Fruit fly (Drosophila melanogaster) whole organism, embryonic: ENCODE results near the gene bys.
A peak's percentile ranks its signal among the peaks of the same experiment; 100 is the strongest.

ENCODE experiments used
- BtbVII ChIP-seq: fragments of 200-800 bp; sonication (Bioruptor generic); optimal IDR thresholded peaks from 3 replicates; lab custom pipeline; 2017; ENCODE audit warnings: missing biosample characterization, mild to moderate bottlenecking, missing genetic modification characterization
- CG10654 ChIP-seq: fragments of 200-800 bp; sonication (Bioruptor generic); optimal IDR thresholded peaks from 2 replicates; lab custom pipeline; 2016; ENCODE audit warnings: missing biosample characterization, missing genetic modification characterization
- CG11093 ChIP-seq: fragments of 200-800 bp; sonication (Bioruptor generic); IDR thresholded peaks from 3 replicates; pipeline ENCODE4 v1.3.6; 2022; ENCODE audit warnings: missing biosample characterization, missing genetic modification characterization
- CG11398 ChIP-seq: fragments of 200-800 bp; sonication (Bioruptor generic); optimal IDR thresholded peaks from 2 replicates; lab custom pipeline; 2016; ENCODE audit warnings: missing biosample characterization, missing genetic modification characterization
- CG12104 ChIP-seq: fragments of 200-800 bp; sonication (Bioruptor generic); optimal IDR thresholded peaks from 3 replicates; lab custom pipeline; 2016; ENCODE audit warnings: missing biosample characterization, missing genetic modification characterization
- CG13123 ChIP-seq: fragments of 200-800 bp; sonication (Bioruptor generic); optimal IDR thresholded peaks from 2 replicates; lab custom pipeline; 2016; ENCODE audit warnings: missing biosample characterization, missing genetic modification characterization
- CG13624 ChIP-seq: fragments of 200-800 bp; sonication (Bioruptor generic); optimal IDR thresholded peaks from 2 replicates; lab custom pipeline; 2016; ENCODE audit warnings: missing biosample characterization, missing genetic modification characterization
- CG15479 ChIP-seq: fragments of 200-800 bp; sonication (Bioruptor generic); optimal IDR thresholded peaks from 3 replicates; lab custom pipeline; 2019; ENCODE audit warnings: missing biosample characterization, mild to moderate bottlenecking, missing genetic modification characterization, moderate library complexity
- CG17802 ChIP-seq: fragments of 200-800 bp; sonication (Bioruptor generic); optimal IDR thresholded peaks from 2 replicates; lab custom pipeline; 2018; ENCODE audit warnings: missing biosample characterization, mild to moderate bottlenecking, missing genetic modification characterization, moderate library complexity
- CG18011 ChIP-seq: fragments of 200-800 bp; sonication (Bioruptor generic); optimal IDR thresholded peaks from 2 replicates; lab custom pipeline; 2017; ENCODE audit warnings: missing biosample characterization, missing genetic modification characterization, mild to moderate bottlenecking, moderate library complexity, missing genotype
- CG2678 ChIP-seq: fragments of 200-800 bp; sonication (Bioruptor generic); optimal IDR thresholded peaks from 3 replicates; lab custom pipeline; 2019; ENCODE audit warnings: missing biosample characterization, mild to moderate bottlenecking, missing genetic modification characterization, moderate library complexity
- CG2889 ChIP-seq: fragments of 200-800 bp; sonication (Bioruptor generic); IDR thresholded peaks from 3 replicates; pipeline ENCODE4 v1.3.6; 2022; ENCODE audit warnings: missing biosample characterization, missing genetic modification characterization
- CG3065 ChIP-seq: fragments of 200-800 bp; sonication (Bioruptor generic); optimal IDR thresholded peaks from 2 replicates; lab custom pipeline; 2016; ENCODE audit warnings: missing biosample characterization, missing genetic modification characterization
- CG3163 ChIP-seq: fragments of 200-800 bp; sonication (Bioruptor generic); optimal IDR thresholded peaks from 3 replicates; lab custom pipeline; 2016; ENCODE audit warnings: missing biosample characterization, missing genetic modification characterization
- CG32772 ChIP-seq: fragments of 200-800 bp; sonication (Bioruptor generic); IDR thresholded peaks from 2 replicates; pipeline ENCODE4 v1.3.6; 2022; ENCODE audit warnings: missing biosample characterization, missing genetic modification characterization
- CG3281 ChIP-seq: fragments of 200-800 bp; sonication (Bioruptor generic); optimal IDR thresholded peaks from 3 replicates; lab custom pipeline; 2017; ENCODE audit warnings: missing biosample characterization, mild to moderate bottlenecking, missing genetic modification characterization
- CG33213 ChIP-seq: fragments of 200-800 bp; sonication (Bioruptor generic); optimal IDR thresholded peaks from 3 replicates; lab custom pipeline; 2016; ENCODE audit warnings: missing biosample characterization, missing genetic modification characterization
- CG34422 ChIP-seq: fragments of 200-800 bp; sonication (Bioruptor generic); IDR thresholded peaks from 3 replicates; pipeline ENCODE4 v1.3.6; 2022; ENCODE audit warnings: missing biosample characterization, missing genetic modification characterization
- CG5180 ChIP-seq: fragments of 200-800 bp; sonication (Bioruptor generic); optimal IDR thresholded peaks from 3 replicates; lab custom pipeline; 2017; ENCODE audit warnings: missing biosample characterization, missing genetic modification characterization, mild to moderate bottlenecking, moderate library complexity, missing genetic modification reagents
- CG6765 ChIP-seq: fragments of 200-800 bp; sonication (Bioruptor generic); optimal IDR thresholded peaks from 3 replicates; lab custom pipeline; 2017; ENCODE audit warnings: missing biosample characterization, mild to moderate bottlenecking, missing genetic modification characterization
- CG7372 ChIP-seq: fragments of 200-800 bp; sonication (Bioruptor generic); IDR thresholded peaks from 2 replicates; pipeline ENCODE4 v1.3.6; 2022; ENCODE audit warnings: missing biosample characterization, missing genetic modification characterization
- CG7556 ChIP-seq: fragments of 200-800 bp; sonication (Bioruptor generic); optimal IDR thresholded peaks from 2 replicates; lab custom pipeline; 2017; ENCODE audit warnings: missing biosample characterization, mild to moderate bottlenecking, missing genetic modification characterization
- CG7928 ChIP-seq: fragments of 200-800 bp; sonication (Bioruptor generic); optimal IDR thresholded peaks from 2 replicates; lab custom pipeline; 2017; ENCODE audit warnings: missing biosample characterization, mild to moderate bottlenecking, missing genetic modification characterization
- CrebB ChIP-seq: fragments of 200-800 bp; sonication (Bioruptor generic); optimal IDR thresholded peaks from 3 replicates; lab custom pipeline; 2018; ENCODE audit warnings: missing biosample characterization, mild to moderate bottlenecking, missing genetic modification characterization
- Dbx ChIP-seq: fragments of 200-800 bp; sonication (Bioruptor generic); IDR thresholded peaks from 3 replicates; pipeline ENCODE4 v1.3.6; 2022; ENCODE audit warnings: missing biosample characterization, missing genetic modification characterization
- Dip2 ChIP-seq: fragments of 200-800 bp; sonication (Bioruptor generic); IDR thresholded peaks from 2 replicates; pipeline ENCODE4 v1.3.6; 2022; ENCODE audit warnings: missing biosample characterization, missing genetic modification characterization
- Lhr ChIP-seq: fragments of 200-800 bp; sonication (Bioruptor generic); optimal IDR thresholded peaks from 3 replicates; lab custom pipeline; 2017; ENCODE audit warnings: mild to moderate bottlenecking, missing biosample characterization, missing genetic modification reagents, missing genetic modification characterization
- Meics ChIP-seq: fragments of 200-800 bp; sonication (Bioruptor generic); optimal IDR thresholded peaks from 2 replicates; lab custom pipeline; 2017; ENCODE audit warnings: missing biosample characterization, mild to moderate bottlenecking, missing genetic modification characterization
- Oli ChIP-seq: fragments of 200-800 bp; sonication (Bioruptor generic); optimal IDR thresholded peaks from 2 replicates; lab custom pipeline; 2018; ENCODE audit warnings: missing biosample characterization, mild to moderate bottlenecking, missing genetic modification characterization, moderate library complexity
- Opbp ChIP-seq: fragments of 200-800 bp; sonication (Bioruptor generic); IDR thresholded peaks from 3 replicates; pipeline ENCODE4 v1.3.6; 2022; ENCODE audit warnings: missing biosample characterization, missing genetic modification characterization; ENCODE audit not compliant: partially characterized antibody
- Optix ChIP-seq: fragments of 200-800 bp; sonication (Bioruptor generic); IDR thresholded peaks from 3 replicates; pipeline ENCODE4 v1.3.6; 2022; ENCODE audit warnings: missing biosample characterization, missing genetic modification characterization
- Tbp ChIP-seq: fragments of >200 bp; optimal IDR thresholded peaks from 2 replicates; lab custom pipeline; 2018; ENCODE audit warnings: missing biosample characterization, missing genetic modification characterization
- ab ChIP-seq: fragments of 200-800 bp; sonication (Bioruptor generic); optimal IDR thresholded peaks from 2 replicates; lab custom pipeline; 2016; ENCODE audit warnings: missing biosample characterization, missing genetic modification characterization
- bab2 ChIP-seq: fragments of 200-800 bp; sonication (Bioruptor generic); optimal IDR thresholded peaks from 2 replicates; lab custom pipeline; 2016; ENCODE audit warnings: missing biosample characterization, missing genetic modification characterization
- btn ChIP-seq: fragments of 200-800 bp; sonication (Bioruptor generic); optimal IDR thresholded peaks from 2 replicates; lab custom pipeline; 2016; ENCODE audit warnings: missing biosample characterization, missing genetic modification characterization
- crc ChIP-seq: fragments of 200-800 bp; sonication (Bioruptor generic); optimal IDR thresholded peaks from 2 replicates; lab custom pipeline; 2016; ENCODE audit warnings: missing biosample characterization, missing genetic modification characterization
- eyg ChIP-seq: fragments of 200-800 bp; sonication (Bioruptor generic); optimal IDR thresholded peaks from 3 replicates; lab custom pipeline; 2016; ENCODE audit warnings: missing biosample characterization, missing genetic modification characterization
- gcm2 ChIP-seq: fragments of 200-800 bp; sonication (Bioruptor generic); optimal IDR thresholded peaks from 2 replicates; lab custom pipeline; 2016; ENCODE audit warnings: missing biosample characterization, missing genetic modification characterization
- gem ChIP-seq: fragments of 200-800 bp; sonication (Bioruptor generic); optimal IDR thresholded peaks from 2 replicates; lab custom pipeline; 2019; ENCODE audit warnings: missing biosample characterization, mild to moderate bottlenecking, missing genetic modification characterization, moderate library complexity
- jumu ChIP-seq: fragments of 200-800 bp; sonication (Bioruptor generic); optimal IDR thresholded peaks from 3 replicates; lab custom pipeline; 2016; ENCODE audit warnings: missing biosample characterization, missing genetic modification characterization
- maf-S ChIP-seq: fragments of 200-800 bp; sonication (Bioruptor generic); optimal IDR thresholded peaks from 2 replicates; lab custom pipeline; 2016; ENCODE audit warnings: missing biosample characterization, missing genetic modification characterization
- nerfin-1 ChIP-seq: fragments of 200-800 bp; sonication (Bioruptor generic); optimal IDR thresholded peaks from 3 replicates; lab custom pipeline; 2019; ENCODE audit warnings: missing biosample characterization, mild to moderate bottlenecking, missing genetic modification characterization, moderate library complexity
- pnt ChIP-seq: fragments of 200-800 bp; sonication (Bioruptor generic); optimal IDR thresholded peaks from 3 replicates; lab custom pipeline; 2016; ENCODE audit warnings: missing biosample characterization, missing genetic modification characterization
- pros ChIP-seq: fragments of 200-800 bp; sonication (Bioruptor generic); optimal IDR thresholded peaks from 3 replicates; lab custom pipeline; 2019; ENCODE audit warnings: missing biosample characterization, mild to moderate bottlenecking, missing genetic modification characterization, moderate library complexity
- schlank ChIP-seq: fragments of 200-800 bp; sonication (Bioruptor generic); optimal IDR thresholded peaks from 2 replicates; lab custom pipeline; 2018; ENCODE audit warnings: missing biosample characterization, mild to moderate bottlenecking, missing genetic modification characterization
- seq ChIP-seq: fragments of 200-800 bp; sonication (Bioruptor generic); IDR thresholded peaks from 2 replicates; pipeline ENCODE4 v1.3.6; 2022; ENCODE audit warnings: missing biosample characterization, missing genetic modification characterization
- shn ChIP-seq: fragments of 200-800 bp; sonication (Bioruptor generic); optimal IDR thresholded peaks from 3 replicates; lab custom pipeline; 2016; ENCODE audit warnings: missing biosample characterization, missing genetic modification characterization
- sqz ChIP-seq: fragments of 200-800 bp; sonication (Bioruptor generic); optimal IDR thresholded peaks from 3 replicates; lab custom pipeline; 2018; ENCODE audit warnings: missing biosample characterization, mild to moderate bottlenecking, missing genetic modification characterization
- tgo ChIP-seq: fragments of 200-800 bp; sonication (Bioruptor generic); IDR thresholded peaks from 3 replicates; pipeline ENCODE4 v1.3.6; 2022; ENCODE audit warnings: missing biosample characterization, missing genetic modification characterization

The bys gene

DNA sequence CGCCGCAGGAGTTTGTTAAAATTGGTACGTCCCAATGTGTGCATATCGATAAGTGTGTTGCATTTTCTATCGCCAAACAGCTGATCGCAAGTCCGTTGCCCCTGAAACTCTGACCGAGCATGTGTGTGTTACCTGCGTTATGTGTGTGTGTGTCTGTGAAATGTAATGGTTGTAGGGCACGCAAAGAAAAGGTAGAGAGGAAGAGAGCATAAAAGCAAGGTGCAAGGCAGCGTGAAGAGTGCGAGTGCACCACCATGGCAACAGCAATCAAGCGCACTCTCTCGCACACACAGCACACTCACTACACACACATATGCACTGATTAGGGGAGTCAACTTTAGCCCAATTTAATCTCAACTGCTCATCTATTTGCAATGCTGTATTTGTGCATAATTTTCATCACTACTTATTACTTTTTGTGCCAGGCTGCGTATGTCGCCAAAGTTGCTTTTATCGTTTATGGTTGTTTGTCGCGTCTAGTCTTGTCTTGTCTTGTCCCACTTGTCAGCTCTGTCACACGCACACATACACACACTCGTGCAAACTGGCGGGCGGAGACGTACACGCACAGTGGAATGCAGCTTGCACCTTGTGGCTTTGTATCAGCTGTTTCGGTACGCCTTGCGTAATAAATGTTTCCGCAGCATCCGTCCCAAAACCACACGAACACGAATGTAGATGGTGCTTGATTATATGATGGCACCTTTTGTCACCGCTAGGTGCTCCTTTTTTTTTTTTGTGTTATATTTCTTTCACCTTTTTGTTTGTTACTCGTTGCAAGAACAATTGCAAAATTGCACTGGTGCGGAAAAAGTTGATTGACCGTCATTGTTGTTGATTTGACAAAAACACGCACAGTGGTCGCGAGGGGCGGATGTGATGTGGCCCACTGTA is 36.2 kb downstream of the bys start (continued):
- TF ChIP-seq CrebB (tag; lab: Kevin White, UChicago), result peak; percentile 2
- peak; percentile 82 for TF ChIP-seq sqz (GFP tag; lab: Kevin White, UChicago)
- TF ChIP-seq maf-S (GFP tag; lab: Kevin White, UChicago), result peak; percentile 57
- peak; percentile 82 for TF ChIP-seq Optix (GFP tag; lab: Robert Waterston, UW)
- no peak for TF ChIP-seq CG7928 (GFP tag; lab: Kevin White, UChicago)
- TF ChIP-seq CG12104 (GFP tag; lab: Kevin White, UChicago), result peak; percentile 52
- TF ChIP-seq gem (tag; lab: Kevin White, UChicago), result peak; percentile 89
- peak; percentile 89 for TF ChIP-seq shn (GFP tag; lab: Kevin White, UChicago)
- peak; percentile 94 for TF ChIP-seq CG15479
- peak; percentile 86 for TF ChIP-seq nerfin-1 (tag; lab: Kevin White, UChicago)
- TF ChIP-seq schlank, result no peak
- TF ChIP-seq CG7556, result peak; percentile 89
- no peak for TF ChIP-seq Dip2
- TF ChIP-seq pros (GFP tag; lab: Kevin White, UChicago), result peak; percentile 75
- peak; percentile 23 for TF ChIP-seq CG13123 (GFP tag; lab: Kevin White, UChicago)
- TF ChIP-seq CG3163, result peak; percentile 48
- TF ChIP-seq Dbx, result no peak
- TF ChIP-seq CG11398 (GFP tag; lab: Kevin White, UChicago), result peak; percentile 76
- peak; percentile 58; the same call in 2 of the 3 replicates for TF ChIP-seq CG34422 (GFP tag; lab: Robert Waterston, UW)
- TF ChIP-seq jumu (GFP tag; lab: Kevin White, UChicago), result peak; percentile 89
- TF ChIP-seq CG13624, result peak; percentile 25
- peak; percentile 76 for TF ChIP-seq CG32772 (GFP tag; lab: Robert Waterston, UW)
- peak; percentile 72 for TF ChIP-seq CG10654 (GFP tag; lab: Kevin White, UChicago)
- peak; percentile 86 for TF ChIP-seq pnt
- peak; percentile 16 for TF ChIP-seq CG18011
- TF ChIP-seq gcm2 (GFP tag; lab: Kevin White, UChicago), result peak; percentile 23
- peak; percentile 57 for TF ChIP-seq crc (GFP tag; lab: Kevin White, UChicago)
- TF ChIP-seq CG6765 (GFP tag; lab: Kevin White, UChicago), result no peak
- peak; percentile 84 for TF ChIP-seq CG11093
- peak; percentile 77 for TF ChIP-seq CG5180 (GFP tag; lab: Kevin White, UChicago)
- TF ChIP-seq CG2678 (tag; lab: Kevin White, UChicago), result peak; percentile 87
- TF ChIP-seq tgo, result peak; percentile 66; the same call in 2 of the 3 replicates
- TF ChIP-seq CG3281 (GFP tag; lab: Kevin White, UChicago), result peak; percentile 53
- TF ChIP-seq CG2889 (GFP tag; lab: Robert Waterston, UW), result 0 out of 3 replicates have a peak, but pooled peaks have one; percentile 15
- peak; percentile 59 for TF ChIP-seq btn (GFP tag; lab: Kevin White, UChicago)
- TF ChIP-seq Oli (tag; lab: Kevin White, UChicago), result peak; percentile 90
- peak; percentile 71 for TF ChIP-seq eyg
- TF ChIP-seq CG17802 (tag; lab: Kevin White, UChicago), result peak; percentile 60
- TF ChIP-seq ab (GFP tag; lab: Kevin White, UChicago), result peak; percentile 59
- peak; percentile 58 for TF ChIP-seq CG33213 (GFP tag; lab: Kevin White, UChicago)
- peak; percentile 79 for TF ChIP-seq bab2 (GFP tag; lab: Kevin White, UChicago)
- peak; percentile 68 for TF ChIP-seq Meics
- TF ChIP-seq CG3065 (GFP tag; lab: Kevin White, UChicago), result peak; percentile 53
- TF ChIP-seq Opbp (GFP tag; lab: Robert Waterston, UW), result 0 out of 3 replicates have a peak, but pooled peaks have one; percentile 6
- TF ChIP-seq BtbVII (GFP tag; lab: Kevin White, UChicago), result peak; percentile 60
- peak; percentile 57 for TF ChIP-seq seq
- TF ChIP-seq CG7372 (GFP tag; lab: Robert Waterston, UW), result peak; percentile 58; the same call in 1 of the 2 replicates
- TF ChIP-seq Tbp, result no peak
- TF ChIP-seq Lhr, result peak; percentile 73
